Worm (Caenorhabditis elegans) whole organism, mixed stage, embryonic: ENCODE results near the gene ampd-1.

Source experiments
- M03D4.4 ChIP-seq: sonication (generic microtip); optimal IDR thresholded peaks from 2 replicates; lab custom pipeline; 2017; ENCODE audit warnings: mild to moderate bottlenecking, missing genetic modification characterization, missing compliant biosample characterization
- bed-3 ChIP-seq: fragments of 200-800 bp; sonication (Bioruptor generic); optimal IDR thresholded peaks from 3 replicates; lab custom pipeline; 2018; ENCODE audit warnings: mild to moderate bottlenecking, missing genetic modification characterization, moderate library complexity, missing compliant biosample characterization
- blmp-1 ChIP-seq: fragments of 150-350 bp; optimal IDR thresholded peaks from 2 replicates; lab custom pipeline; 2014; ENCODE audit warnings: missing biosample characterization, missing genetic modification characterization
- ceh-39 ChIP-seq: fragments of 150-350 bp; optimal IDR thresholded peaks from 2 replicates; lab custom pipeline; 2014; ENCODE audit warnings: missing biosample characterization, missing genetic modification characterization
- ceh-43 ChIP-seq: fragments of 200-800 bp; sonication (Bioruptor generic); optimal IDR thresholded peaks from 2 replicates; lab custom pipeline; 2018; ENCODE audit warnings: mild to moderate bottlenecking, missing genetic modification characterization, moderate library complexity, missing compliant biosample characterization
- ceh-83 ChIP-seq: fragments of 200-800 bp; sonication (Bioruptor generic); optimal IDR thresholded peaks from 2 replicates; lab custom pipeline; 2018; ENCODE audit warnings: mild to moderate bottlenecking, missing genetic modification characterization, missing compliant biosample characterization
- ces-1 ChIP-seq: fragments of 150-350 bp; optimal IDR thresholded peaks from 2 replicates; lab custom pipeline; 2014; ENCODE audit warnings: missing biosample characterization, missing genetic modification reagents, missing genetic modification characterization
- cnd-1 ChIP-seq: fragments of 200-800 bp; sonication (Bioruptor generic); optimal IDR thresholded peaks from 2 replicates; lab custom pipeline; 2018; ENCODE audit warnings: mild to moderate bottlenecking, missing genetic modification characterization, missing compliant biosample characterization
- drap-1 ChIP-seq: fragments of 200-800 bp; sonication (Bioruptor generic); optimal IDR thresholded peaks from 3 replicates; lab custom pipeline; 2018; ENCODE audit warnings: mild to moderate bottlenecking, missing genetic modification characterization, missing compliant biosample characterization
- elt-1 ChIP-seq: sonication (generic microtip); optimal IDR thresholded peaks from 2 replicates; lab custom pipeline; 2017; ENCODE audit warnings: missing genetic modification characterization, mild to moderate bottlenecking, missing compliant biosample characterization, antibody characterized with exemption, moderate library complexity, borderline replicate concordance; ENCODE audit not compliant: insufficient read depth
- elt-3 ChIP-seq: fragments of 150-350 bp; optimal IDR thresholded peaks from 2 replicates; lab custom pipeline; 2014; ENCODE audit warnings: missing biosample characterization, missing genetic modification characterization
- flh-1 ChIP-seq: fragments of 200-800 bp; sonication (Bioruptor generic); optimal IDR thresholded peaks from 2 replicates; lab custom pipeline; 2018; ENCODE audit warnings: mild to moderate bottlenecking, missing genetic modification characterization, moderate library complexity, missing compliant biosample characterization
- ham-2 ChIP-seq: fragments of 200-800 bp; sonication (Bioruptor generic); optimal IDR thresholded peaks from 2 replicates; lab custom pipeline; 2018; ENCODE audit warnings: mild to moderate bottlenecking, missing genetic modification characterization, missing compliant biosample characterization
- hlh-1 ChIP-seq: fragments of 150-350 bp; optimal IDR thresholded peaks from 2 replicates; lab custom pipeline; 2014; ENCODE audit warnings: missing biosample characterization, missing genetic modification reagents, missing genetic modification characterization
- lin-13 ChIP-seq: fragments of 150-350 bp; optimal IDR thresholded peaks from 2 replicates; lab custom pipeline; 2014; ENCODE audit warnings: missing biosample characterization, missing genetic modification characterization
- lin-32 ChIP-seq: fragments of 200-800 bp; sonication (Bioruptor generic); optimal IDR thresholded peaks from 2 replicates; lab custom pipeline; 2018; ENCODE audit warnings: mild to moderate bottlenecking, missing genetic modification characterization, missing compliant biosample characterization
- lsy-2 ChIP-seq: fragments of 150-350 bp; optimal IDR thresholded peaks from 2 replicates; lab custom pipeline; 2014; ENCODE audit warnings: missing biosample characterization, missing genetic modification characterization
- mab-5 ChIP-seq: fragments of 150-350 bp; optimal IDR thresholded peaks from 2 replicates; lab custom pipeline; 2014; ENCODE audit warnings: missing biosample characterization, missing genetic modification characterization
- mep-1 ChIP-seq: fragments of 150-350 bp; optimal IDR thresholded peaks from 2 replicates; lab custom pipeline; 2017; ENCODE audit warnings: missing biosample characterization, missing genetic modification reagents, missing genetic modification characterization, inconsistent platforms
- mls-2 ChIP-seq: sonication (generic microtip); optimal IDR thresholded peaks from 2 replicates; lab custom pipeline; 2016; ENCODE audit warnings: mild to moderate bottlenecking, missing genetic modification characterization, moderate library complexity, missing compliant biosample characterization
- nhr-12 ChIP-seq: fragments of 150-350 bp; optimal IDR thresholded peaks from 2 replicates; lab custom pipeline; 2014; ENCODE audit warnings: missing biosample characterization, missing genetic modification characterization
- nhr-237 ChIP-seq: fragments of 150-350 bp; optimal IDR thresholded peaks from 2 replicates; lab custom pipeline; 2014; ENCODE audit warnings: missing biosample characterization, missing genetic modification characterization
- nhr-28 ChIP-seq: fragments of 150-350 bp; optimal IDR thresholded peaks from 2 replicates; lab custom pipeline; 2014; ENCODE audit warnings: missing biosample characterization, missing genetic modification characterization
- nhr-76 ChIP-seq: sonication (generic microtip); optimal IDR thresholded peaks from 2 replicates; lab custom pipeline; 2017; ENCODE audit warnings: missing biosample characterization, missing genetic modification characterization
- pha-4 ChIP-seq: fragments of 150-350 bp; optimal IDR thresholded peaks from 2 replicates; lab custom pipeline; 2018; ENCODE audit warnings: missing biosample characterization, missing genetic modification reagents, missing genetic modification characterization
- sem-2 ChIP-seq: fragments of 200-800 bp; sonication (Bioruptor generic); optimal IDR thresholded peaks from 2 replicates; lab custom pipeline; 2018; ENCODE audit warnings: mild to moderate bottlenecking, missing genetic modification characterization, missing compliant biosample characterization
- snpc-4 ChIP-seq: fragments of 150-350 bp; optimal IDR thresholded peaks from 2 replicates; lab custom pipeline; 2014; ENCODE audit warnings: missing biosample characterization, missing genetic modification characterization
- sptf-1 ChIP-seq: sonication (generic microtip); optimal IDR thresholded peaks from 2 replicates; lab custom pipeline; 2017; ENCODE audit warnings: mild to moderate bottlenecking, missing genetic modification characterization, moderate library complexity, missing compliant biosample characterization
- tbx-8 ChIP-seq: fragments of 200-800 bp; sonication (Bioruptor generic); optimal IDR thresholded peaks from 2 replicates; lab custom pipeline; 2018; ENCODE audit warnings: mild to moderate bottlenecking, missing genetic modification characterization, moderate library complexity, missing compliant biosample characterization
- unc-120 ChIP-seq: sonication (generic microtip); optimal IDR thresholded peaks from 2 replicates; lab custom pipeline; 2017; ENCODE audit warnings: missing genetic modification characterization, missing compliant biosample characterization; ENCODE audit not compliant: poor library complexity, severe bottlenecking
- unc-39 ChIP-seq: fragments of 150-350 bp; optimal IDR thresholded peaks from 2 replicates; lab custom pipeline; 2014; ENCODE audit warnings: missing biosample characterization, missing genetic modification characterization
- unc-62 ChIP-seq: fragments of 150-350 bp; optimal IDR thresholded peaks from 2 replicates; lab custom pipeline; 2014; ENCODE audit warnings: missing biosample characterization, missing genetic modification reagents, missing genetic modification characterization
- zip-8 ChIP-seq: fragments of 150-350 bp; optimal IDR thresholded peaks from 2 replicates; lab custom pipeline; 2014; ENCODE audit warnings: missing biosample characterization, missing genetic modification characterization
- ztf-11 ChIP-seq: fragments of 150-350 bp; optimal IDR thresholded peaks from 2 replicates; lab custom pipeline; 2014; ENCODE audit warnings: missing biosample characterization, missing genetic modification characterization

Gene ampd-1

ce11 chrII:5212675-5213074 lies 9.6 kb downstream of the ampd-1 start, which contains the start of gene C34F11.1:
Gene C34F11.1, plus strand, starts transcription at chrII:5212975.
- TF ChIP-seq unc-62 (GFP tag; lab: Kevin White, UChicago) (no peak), ceh-43 (GFP tag; lab: Kevin White, UChicago) (no peak), zip-8 (tag; lab: Kevin White, UChicago) (no peak), ceh-83 (no peak), M03D4.4 (no peak), nhr-237 (no peak), unc-120 (tag; lab: Kevin White, UChicago) (no peak), ztf-11 (tag; lab: Kevin White, UChicago) (no peak), lin-32 (GFP tag; lab: Kevin White, UChicago) (no peak), ceh-39 (tag; lab: Kevin White, UChicago) (no peak), lsy-2 (tag; lab: Kevin White, UChicago) (no peak), mls-2 (tag; lab: Kevin White, UChicago) (no peak), flh-1 (GFP tag; lab: Kevin White, UChicago) (no peak), lin-13 (tag; lab: Kevin White, UChicago) (no peak), blmp-1 (tag; lab: Kevin White, UChicago) (no peak), mep-1 (tag; lab: Kevin White, UChicago) (no peak), tbx-8 (GFP tag; lab: Kevin White, UChicago) (no peak), nhr-76 (no peak), unc-39 (no peak), pha-4 (no peak)

ce11 chrII:5218349-5218748 lies 15.2 kb downstream of the ampd-1 start:
- no peak for TF ChIP-seq lsy-2 (tag; lab: Kevin White, UChicago)
- TF ChIP-seq snpc-4 (tag; lab: Kevin White, UChicago) = no peak
- TF ChIP-seq ces-1 = no peak
- TF ChIP-seq ceh-39 (tag; lab: Kevin White, UChicago) = no peak
- no peak for TF ChIP-seq nhr-28 (tag; lab: Kevin White, UChicago)
- TF ChIP-seq blmp-1 (tag; lab: Kevin White, UChicago) = no peak
- no peak for TF ChIP-seq elt-3 (tag; lab: Kevin White, UChicago)
- TF ChIP-seq tbx-8 (GFP tag; lab: Kevin White, UChicago) = no peak
- TF ChIP-seq nhr-237 = no peak

- TF ChIP-seq elt-1 (tag; lab: Kevin White, UChicago) = no peak
These were observed 17.5 kb downstream of the ampd-1 start for ce11 chrII:5220648-5221047.

- TF ChIP-seq flh-1 (GFP tag; lab: Kevin White, UChicago) = no peak
- TF ChIP-seq ztf-11 (tag; lab: Kevin White, UChicago) = no peak
- TF ChIP-seq nhr-28 (tag; lab: Kevin White, UChicago) = no peak
- TF ChIP-seq nhr-76 = no peak
- no peak for TF ChIP-seq nhr-12 (tag; lab: Kevin White, UChicago)
- TF ChIP-seq pha-4 = no peak
- no peak for TF ChIP-seq blmp-1 (tag; lab: Kevin White, UChicago)
- peak; percentile 37 for TF ChIP-seq mab-5
- TF ChIP-seq unc-120 (tag; lab: Kevin White, UChicago) = peak; percentile 42
- TF ChIP-seq sem-2 (GFP tag; lab: Kevin White, UChicago) = no peak
- peak; percentile 86 for TF ChIP-seq hlh-1 (tag; lab: Kevin White, UChicago)
- TF ChIP-seq tbx-8 (GFP tag; lab: Kevin White, UChicago) = no peak
- TF ChIP-seq elt-1 (tag; lab: Kevin White, UChicago) = no peak
- no peak for TF ChIP-seq elt-3 (tag; lab: Kevin White, UChicago)
- TF ChIP-seq unc-62 (GFP tag; lab: Kevin White, UChicago) = peak; percentile 71
- no peak for TF ChIP-seq lin-32 (GFP tag; lab: Kevin White, UChicago)
These were observed 19.7 kb downstream of the ampd-1 start for ce11 chrII:5222830-5223229.

ce11 chrII:5225284-5225683 lies 22.2 kb downstream of the ampd-1 start, which contains the start of gene dsh-1:
Gene dsh-1, minus strand, starts transcription at chrII:5225384.
- TF ChIP-seq lin-13 (tag; lab: Kevin White, UChicago) = no peak
- no peak for TF ChIP-seq nhr-28 (tag; lab: Kevin White, UChicago)
- TF ChIP-seq pha-4 = no peak
- no peak for TF ChIP-seq ham-2
- no peak for TF ChIP-seq nhr-237
- TF ChIP-seq nhr-76 = no peak
- TF ChIP-seq unc-39 = no peak
- TF ChIP-seq drap-1 (GFP tag; lab: Kevin White, UChicago) = no peak
- TF ChIP-seq sptf-1 (tag; lab: Kevin White, UChicago) = no peak
- TF ChIP-seq lin-32 (GFP tag; lab: Kevin White, UChicago) = no peak
- no peak for TF ChIP-seq ces-1
- TF ChIP-seq ztf-11 (tag; lab: Kevin White, UChicago) = no peak
- no peak for TF ChIP-seq elt-3 (tag; lab: Kevin White, UChicago)
- TF ChIP-seq sem-2 (GFP tag; lab: Kevin White, UChicago) = no peak
- TF ChIP-seq cnd-1 (tag; lab: Kevin White, UChicago) = no peak
- no peak for TF ChIP-seq bed-3
